Worm (Caenorhabditis elegans) whole organism, L4/young adult: ENCODE data around the gene nhr-288.

Experiments used
- W03F9.2 ChIP-seq: fragments of 150-350 bp; optimal IDR thresholded peaks from 2 replicates; lab custom pipeline; 2014; ENCODE audit warnings: missing biosample characterization, missing genetic modification characterization
- him-1 ChIP-seq: sonication (generic microtip); optimal IDR thresholded peaks from 2 replicates; lab custom pipeline; 2016; ENCODE audit warnings: missing genotype, missing genetic modification reagents, missing genetic modification characterization, missing compliant biosample characterization

DNA sequence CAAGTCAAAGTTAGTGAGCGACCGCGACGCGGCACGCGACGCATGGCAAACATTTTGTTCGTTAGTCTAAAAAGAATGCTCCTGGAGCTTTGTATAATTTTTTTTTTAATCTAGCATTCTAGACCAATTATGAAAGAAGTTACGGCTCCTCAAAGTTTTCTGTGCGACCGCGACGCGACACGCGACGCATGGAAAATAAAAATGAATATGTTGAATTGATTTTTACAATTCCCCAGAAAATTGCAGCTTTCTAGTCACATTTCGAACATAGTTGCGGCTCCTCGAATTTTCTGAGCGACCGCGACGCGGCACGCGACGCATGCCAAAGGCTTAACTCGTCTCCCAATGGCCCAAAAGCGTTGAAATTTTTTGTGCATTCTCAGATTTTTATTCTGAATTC, 42.0 kb upstream of the nhr-288 start, which contains the start of gene ZK262.4:
- no peak for TF ChIP-seq him-1 (tag; lab: Kevin White, UChicago)
- TF ChIP-seq W03F9.2 (tag; lab: Kevin White, UChicago), result no peak
